ENCODE assay signal across 3 fruit fly cellular contexts in the genomic region with DNA sequence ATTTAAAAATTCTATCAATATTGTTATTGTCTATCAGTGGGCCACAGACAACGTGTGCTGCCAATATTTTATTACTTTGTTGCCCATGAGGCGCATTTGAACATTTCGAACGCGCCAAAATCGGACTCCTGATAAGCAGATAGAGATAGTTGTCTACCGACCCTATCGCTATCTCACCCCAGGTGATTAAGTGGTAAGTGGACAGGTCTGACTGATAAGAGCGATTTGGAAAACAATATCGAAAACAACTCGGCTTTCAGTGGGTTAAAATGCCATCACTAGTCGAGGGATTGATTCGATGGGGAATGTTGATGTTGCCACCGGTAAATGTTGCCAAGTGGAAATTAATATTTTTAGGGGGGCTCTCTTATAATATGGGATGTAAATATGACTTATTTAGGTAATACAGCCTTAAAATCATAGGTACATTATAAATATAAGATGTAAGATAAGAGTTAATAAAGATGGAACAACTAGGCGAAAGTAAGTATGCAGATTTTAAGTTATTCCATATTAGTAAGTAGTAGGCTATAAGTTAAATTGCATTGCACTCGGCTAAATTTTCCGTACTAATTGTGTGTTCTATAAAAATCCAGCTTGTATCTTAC.
A peak's percentile ranks its signal among the peaks of the same experiment; 100 is the strongest.
TF ChIP-seq lines count a peak whose summit lies in the region.

A gene (plus strand): TSS at position 558 of the 608 bp plus-strand sequence.

- no peak for TF ChIP-seq CTCF in whole organism, embryonic (GFP tag; optimal IDR thresholded peaks at IDR 0.05; lab: Kevin White, UChicago)

TF ChIP-seq in whole organism, embryonic, 481 proteins besides CTCF, POLR2A, EP300 and RAD21 (continues in another document):
- TF ChIP-seq CG4282 (GFP tag; optimal IDR thresholded peaks at IDR 0.05; lab: Kevin White, UChicago) (no peak), CG8290 (GFP tag; optimal IDR thresholded peaks at IDR 0.05; lab: Kevin White, UChicago) (no peak), CG8290 (tag; optimal IDR thresholded peaks at IDR 0.05; lab: Kevin White, UChicago) (peak in 1 of 2 experiments; percentile 29), Kr (GFP tag; optimal IDR thresholded peaks at IDR 0.05; lab: Kevin White, UChicago) (no peak), PHDP (tag; optimal IDR thresholded peaks at IDR 0.05; lab: Kevin White, UChicago) (no peak), gsb (GFP tag; IDR thresholded peaks at IDR 0.05; lab: Robert Waterston, UW) (no peak), E2f2 (GFP tag; IDR thresholded peaks at IDR 0.05; lab: Robert Waterston, UW) (peak; percentile 63), grn (GFP tag; optimal IDR thresholded peaks at IDR 0.05; lab: Kevin White, UChicago) (peak; percentile 94), Bgb (GFP tag; IDR thresholded peaks at IDR 0.05; lab: Robert Waterston, UW; ENCODE audit: partially characterized antibody) (0 out of 2 replicates have a peak, but pooled peaks have one; percentile 12), CG10321 (GFP tag; IDR thresholded peaks at IDR 0.05; lab: Robert Waterston, UW) (peak; percentile 82), HmgZ (tag; optimal IDR thresholded peaks at IDR 0.05; lab: Kevin White, UChicago) (peak; percentile 24), run (tag; optimal IDR thresholded peaks at IDR 0.05; lab: Kevin White, UChicago) (no peak), ro (GFP tag; IDR thresholded peaks at IDR 0.05; lab: Robert Waterston, UW) (no peak), lov (optimal IDR thresholded peaks at IDR 0.05; lab: Kevin White, UChicago) (no peak), lov (GFP tag; IDR thresholded peaks at IDR 0.05; lab: Robert Waterston, UW) (no peak), Scr (GFP tag; IDR thresholded peaks at IDR 0.05; lab: Robert Waterston, UW; ENCODE audit: partially characterized antibody) (0 out of 2 replicates have a peak, but pooled peaks have one; percentile 14), sd (tag; optimal IDR thresholded peaks at IDR 0.05; lab: Kevin White, UChicago) (peak; percentile 17), CG10462 (GFP tag; optimal IDR thresholded peaks at IDR 0.05; lab: Kevin White, UChicago) (no peak), CG6765 (GFP tag; optimal IDR thresholded peaks at IDR 0.05; lab: Kevin White, UChicago) (no peak), CG11398 (GFP tag; optimal IDR thresholded peaks at IDR 0.05; lab: Kevin White, UChicago) (no peak), Hey (tag; optimal IDR thresholded peaks at IDR 0.05; lab: Kevin White, UChicago) (peak; percentile 7), Oli (tag; optimal IDR thresholded peaks at IDR 0.05; lab: Kevin White, UChicago) (no peak), GATAe (GFP tag; conservative IDR thresholded peaks at IDR 0.05; lab: Robert Waterston, UW) (peak; percentile 98), Doc3 (GFP tag; IDR thresholded peaks at IDR 0.05; lab: Robert Waterston, UW; ENCODE audit: partially characterized antibody) (0 out of 3 replicates have a peak, but pooled peaks have one; percentile 22), ham (GFP tag; IDR thresholded peaks at IDR 0.05; lab: Robert Waterston, UW) (no peak), vfl (GFP tag; optimal IDR thresholded peaks at IDR 0.05; lab: Kevin White, UChicago) (no peak), Neu2 (GFP tag; optimal IDR thresholded peaks at IDR 0.05; lab: Kevin White, UChicago; ENCODE audit: borderline replicate concordance) (peak; percentile 75)

TF ChIP-seq in whole organism, prepupa, 60 proteins besides CTCF, POLR2A, EP300 and RAD21:
- TF ChIP-seq CG8319 (GFP tag; optimal IDR thresholded peaks at IDR 0.05; lab: Kevin White, UChicago): no peak
- TF ChIP-seq salr (GFP tag; optimal IDR thresholded peaks at IDR 0.05; lab: Kevin White, UChicago): no peak
- TF ChIP-seq CG10631 (GFP tag; optimal IDR thresholded peaks at IDR 0.05; lab: Kevin White, UChicago): no peak
- no peak for TF ChIP-seq Sox15 (GFP tag; optimal IDR thresholded peaks at IDR 0.05; lab: Kevin White, UChicago)
- TF ChIP-seq Eip78C (GFP tag; lab: Kevin White, UChicago): peak; percentile 1
- no peak for TF ChIP-seq CG8119 (GFP tag; IDR thresholded peaks at IDR 0.05; lab: Robert Waterston, UW)
- no peak for TF ChIP-seq topi (GFP tag; optimal IDR thresholded peaks at IDR 0.05; lab: Kevin White, UChicago)
- no peak for TF ChIP-seq fd59A (GFP tag; optimal IDR thresholded peaks at IDR 0.05; lab: Kevin White, UChicago)
- peak; percentile 10 for TF ChIP-seq vri (GFP tag; optimal IDR thresholded peaks at IDR 0.05; lab: Kevin White, UChicago)
- no peak for TF ChIP-seq CG1621 (tag; optimal IDR thresholded peaks at IDR 0.05; lab: Kevin White, UChicago)
- TF ChIP-seq CG6854 (GFP tag; optimal IDR thresholded peaks at IDR 0.05; lab: Kevin White, UChicago): no peak

TF ChIP-seq in whole organism, wandering third instar larva, 38 proteins besides CTCF, POLR2A, EP300 and RAD21:
- no peak for TF ChIP-seq pan (optimal IDR thresholded peaks at IDR 0.05; lab: Kevin White, UChicago)
- TF ChIP-seq usp (GFP tag; optimal IDR thresholded peaks at IDR 0.05; lab: Kevin White, UChicago): no peak
- peak; percentile 17 for TF ChIP-seq h (GFP tag; optimal IDR thresholded peaks at IDR 0.05; lab: Kevin White, UChicago)
- no peak for TF ChIP-seq Hr78 (GFP tag; optimal IDR thresholded peaks at IDR 0.05; lab: Kevin White, UChicago)
